Fruit fly (Drosophila melanogaster) whole organism, embryonic: Measurements from ENCODE around the gene Cip4.

ENCODE experiments used
- CG10267 ChIP-seq: fragments of 200-800 bp; sonication (Bioruptor generic); optimal IDR thresholded peaks from 2 replicates; lab custom pipeline; 2018; ENCODE audit warnings: missing biosample characterization, mild to moderate bottlenecking, missing genetic modification characterization, moderate library complexity
- CG10959 ChIP-seq: fragments of 200-800 bp; sonication (Bioruptor generic); IDR thresholded peaks from 2 replicates; pipeline ENCODE4 v1.3.6; 2022; ENCODE audit warnings: missing biosample characterization, missing genetic modification characterization
- CG11085 ChIP-seq: fragments of 200-800 bp; sonication (Bioruptor generic); IDR thresholded peaks from 2 replicates; pipeline ENCODE4 v1.3.6; 2022; ENCODE audit warnings: missing biosample characterization, missing genetic modification characterization
- CG11456 ChIP-seq: fragments of 200-800 bp; sonication (Bioruptor generic); IDR thresholded peaks from 3 replicates; pipeline ENCODE4 v1.3.6; 2022; ENCODE audit warnings: missing biosample characterization, missing genetic modification characterization
- CG11504 ChIP-seq: fragments of 200-800 bp; sonication (Bioruptor generic); optimal IDR thresholded peaks from 3 replicates; lab custom pipeline; 2019; ENCODE audit warnings: missing biosample characterization, mild to moderate bottlenecking, missing genetic modification characterization, moderate library complexity
- CG11696 ChIP-seq: fragments of 200-800 bp; sonication (Bioruptor generic); IDR thresholded peaks from 2 replicates; pipeline ENCODE4 v1.3.6; 2022; ENCODE audit warnings: missing biosample characterization, missing genetic modification characterization
- CG14710 ChIP-seq: fragments of 200-800 bp; sonication (Bioruptor generic); optimal IDR thresholded peaks from 3 replicates; lab custom pipeline; 2019; ENCODE audit warnings: missing biosample characterization, mild to moderate bottlenecking, missing genetic modification characterization, moderate library complexity
- CG14860 ChIP-seq: fragments of 200-800 bp; sonication (Bioruptor generic); IDR thresholded peaks from 3 replicates; pipeline ENCODE4 v1.3.6; 2022; ENCODE audit warnings: missing biosample characterization, missing genetic modification characterization; ENCODE audit not compliant: partially characterized antibody
- CG16779 ChIP-seq: fragments of 200-800 bp; sonication (Bioruptor generic); IDR thresholded peaks from 2 replicates; pipeline ENCODE4 v1.3.6; 2022; ENCODE audit warnings: missing biosample characterization, missing genetic modification characterization
- CG17361 ChIP-seq: fragments of 200-800 bp; sonication (Bioruptor generic); IDR thresholded peaks from 3 replicates; pipeline ENCODE4 v1.3.6; 2022; ENCODE audit warnings: missing biosample characterization, missing genetic modification characterization
- CG1792 ChIP-seq: fragments of 200-800 bp; sonication (Bioruptor generic); optimal IDR thresholded peaks from 2 replicates; lab custom pipeline; 2016; ENCODE audit warnings: missing biosample characterization, missing genetic modification characterization
- CG2712 ChIP-seq: fragments of 200-800 bp; optimal IDR thresholded peaks from 3 replicates; lab custom pipeline; 2019; ENCODE audit warnings: missing biosample characterization, mild to moderate bottlenecking, missing genetic modification characterization, moderate library complexity
- CG2889 ChIP-seq: fragments of 200-800 bp; sonication (Bioruptor generic); IDR thresholded peaks from 3 replicates; pipeline ENCODE4 v1.3.6; 2022; ENCODE audit warnings: missing biosample characterization, missing genetic modification characterization
- CG4404 ChIP-seq: fragments of 200-800 bp; sonication (Bioruptor generic); IDR thresholded peaks from 2 replicates; pipeline ENCODE4 v1.3.6; 2022; ENCODE audit warnings: missing biosample characterization, missing genetic modification characterization
- CG5180 ChIP-seq: fragments of 200-800 bp; sonication (Bioruptor generic); optimal IDR thresholded peaks from 3 replicates; lab custom pipeline; 2017; ENCODE audit warnings: missing biosample characterization, missing genetic modification characterization, mild to moderate bottlenecking, moderate library complexity, missing genetic modification reagents
- CG6272 ChIP-seq: fragments of 200-800 bp; sonication (Bioruptor generic); IDR thresholded peaks from 2 replicates; pipeline ENCODE4 v1.3.6; 2022; ENCODE audit warnings: missing biosample characterization, missing genetic modification characterization
- CG6765 ChIP-seq: fragments of 200-800 bp; sonication (Bioruptor generic); optimal IDR thresholded peaks from 3 replicates; lab custom pipeline; 2017; ENCODE audit warnings: missing biosample characterization, mild to moderate bottlenecking, missing genetic modification characterization
- CG6791 ChIP-seq: fragments of 200-800 bp; sonication (Bioruptor generic); IDR thresholded peaks from 3 replicates; pipeline ENCODE4 v1.3.6; 2022; ENCODE audit warnings: missing biosample characterization, missing genetic modification characterization; ENCODE audit not compliant: partially characterized antibody
- CG6854 ChIP-seq: fragments of 200-800 bp; sonication (Bioruptor generic); optimal IDR thresholded peaks from 3 replicates; lab custom pipeline; 2017; ENCODE audit warnings: missing biosample characterization, mild to moderate bottlenecking, missing genetic modification characterization
- CG7271 ChIP-seq: fragments of 200-800 bp; sonication (Bioruptor generic); optimal IDR thresholded peaks from 2 replicates; lab custom pipeline; 2018; ENCODE audit warnings: missing biosample characterization, mild to moderate bottlenecking, missing genetic modification characterization, moderate library complexity
- CG7963 ChIP-seq: fragments of 200-800 bp; sonication (Bioruptor generic); IDR thresholded peaks from 3 replicates; pipeline ENCODE4 v1.3.6; 2022; ENCODE audit warnings: missing biosample characterization, missing genetic modification characterization; ENCODE audit not compliant: partially characterized antibody
- CG8089 ChIP-seq: fragments of 200-800 bp; sonication (Bioruptor generic); optimal IDR thresholded peaks from 3 replicates; lab custom pipeline; 2016; ENCODE audit warnings: missing biosample characterization, missing genetic modification characterization
- CG9215 ChIP-seq: fragments of 200-800 bp; sonication (Bioruptor generic); IDR thresholded peaks from 2 replicates; pipeline ENCODE4 v1.3.6; 2022; ENCODE audit warnings: missing biosample characterization, missing genetic modification characterization
- Dip2 ChIP-seq: fragments of 200-800 bp; sonication (Bioruptor generic); IDR thresholded peaks from 2 replicates; pipeline ENCODE4 v1.3.6; 2022; ENCODE audit warnings: missing biosample characterization, missing genetic modification characterization
- Drgx ChIP-seq: fragments of 200-800 bp; sonication (Bioruptor generic); IDR thresholded peaks from 2 replicates; pipeline ENCODE4 v1.3.6; 2022; ENCODE audit warnings: missing biosample characterization, missing genetic modification characterization
- E2f2 ChIP-seq: fragments of 200-800 bp; sonication (Bioruptor generic); IDR thresholded peaks from 2 replicates; pipeline ENCODE4 v1.3.6; 2022; ENCODE audit warnings: missing biosample characterization, missing genetic modification characterization
- Nf-YC ChIP-seq: fragments of 200-800 bp; optimal IDR thresholded peaks from 3 replicates; lab custom pipeline; 2019; ENCODE audit warnings: missing biosample characterization, mild to moderate bottlenecking, missing genetic modification characterization, moderate library complexity
- Rfx ChIP-seq: fragments of 200-800 bp; sonication (Bioruptor generic); IDR thresholded peaks from 2 replicates; pipeline ENCODE4 v1.3.6; 2022; ENCODE audit warnings: missing biosample characterization, missing genetic modification characterization
- Sox100B ChIP-seq: fragments of 200-800 bp; sonication (Bioruptor generic); optimal IDR thresholded peaks from 3 replicates; lab custom pipeline; 2018; ENCODE audit warnings: missing biosample characterization, mild to moderate bottlenecking, missing genetic modification characterization
- Sry-β ChIP-seq: fragments of 200-800 bp; sonication (Bioruptor generic); optimal IDR thresholded peaks from 2 replicates; lab custom pipeline; 2018; ENCODE audit warnings: missing biosample characterization, mild to moderate bottlenecking, missing genetic modification characterization, moderate library complexity
- Stat92E ChIP-seq, 3 experiments: fragments of >200 bp in 2 of 3; fragments of 200-800 bp in 1 of 3; sonication (Bioruptor generic) in 1 of 3; optimal IDR thresholded peaks; 2 replicates each; lab custom pipeline; 2017 to 2019; ENCODE audit warnings: missing biosample characterization in 3 of 3, missing genetic modification characterization in 3 of 3, mild to moderate bottlenecking in 1 of 3, moderate library complexity in 1 of 3
- ac ChIP-seq: fragments of 200-800 bp; sonication (Bioruptor generic); optimal IDR thresholded peaks from 3 replicates; lab custom pipeline; 2017; ENCODE audit warnings: missing biosample characterization, mild to moderate bottlenecking, missing genetic modification characterization
- aop ChIP-seq: fragments of 200-800 bp; sonication (Bioruptor generic); IDR thresholded peaks from 2 replicates; pipeline ENCODE4 v1.3.6; 2022; ENCODE audit warnings: missing biosample characterization, missing genetic modification characterization
- ato ChIP-seq: fragments of 200-800 bp; sonication (Bioruptor generic); IDR thresholded peaks from 2 replicates; pipeline ENCODE4 v1.3.6; 2022; ENCODE audit warnings: missing biosample characterization, missing genetic modification characterization; ENCODE audit not compliant: partially characterized antibody
- az2 ChIP-seq: fragments of 200-800 bp; sonication (Bioruptor generic); optimal IDR thresholded peaks from 3 replicates; lab custom pipeline; 2016; ENCODE audit warnings: missing biosample characterization, missing genetic modification characterization
- cg ChIP-seq: fragments of 200-800 bp; sonication (Bioruptor generic); optimal IDR thresholded peaks from 3 replicates; lab custom pipeline; 2019; ENCODE audit warnings: missing biosample characterization, mild to moderate bottlenecking, missing genetic modification characterization, moderate library complexity
- ci ChIP-seq: fragments of 200-800 bp; sonication (Bioruptor generic); IDR thresholded peaks from 3 replicates; pipeline ENCODE4 v1.3.6; 2022; ENCODE audit warnings: missing biosample characterization, missing genetic modification characterization
- gce ChIP-seq: fragments of 200-800 bp; sonication (Bioruptor generic); IDR thresholded peaks from 3 replicates; pipeline ENCODE4 v1.3.6; 2022; ENCODE audit warnings: missing biosample characterization, missing genetic modification characterization
- odd ChIP-seq: fragments of 200-800 bp; sonication (Bioruptor generic); optimal IDR thresholded peaks from 2 replicates; lab custom pipeline; 2017; ENCODE audit warnings: missing biosample characterization, mild to moderate bottlenecking, missing genetic modification characterization
- peb ChIP-seq: fragments of 200-800 bp; sonication (Bioruptor generic); IDR thresholded peaks from 2 replicates; pipeline ENCODE4 v1.3.6; 2022; ENCODE audit warnings: missing biosample characterization, missing genetic modification characterization
- prd ChIP-seq, 3 experiments: fragments of >200 bp in 2 of 3; fragments of 200-800 bp in 1 of 3; sonication (Bioruptor generic) in 1 of 3; optimal IDR thresholded peaks in 2 of 3; IDR thresholded peaks in 1 of 3; 2 replicates in 2 of 3; 3 replicates in 1 of 3; pipeline versions ENCODE4 v1.3.6 to Lab custom; 2017 to 2022; ENCODE audit warnings: missing biosample characterization in 1 of 3, missing genetic modification characterization in 1 of 3
- row ChIP-seq: fragments of 200-800 bp; sonication (Bioruptor generic); IDR thresholded peaks from 3 replicates; pipeline ENCODE4 v1.3.6; 2022; ENCODE audit warnings: missing biosample characterization, missing genetic modification characterization
- sens ChIP-seq: fragments of 200-800 bp; sonication (Bioruptor generic); peaks from one replicate; lab custom pipeline; 2016; ENCODE audit warnings: missing biosample characterization, missing genetic modification characterization
- sr ChIP-seq: fragments of 200-800 bp; sonication (Bioruptor generic); IDR thresholded peaks from 3 replicates; pipeline ENCODE4 v1.3.6; 2022; ENCODE audit warnings: missing biosample characterization, missing genetic modification characterization
- ssp ChIP-seq: fragments of 200-800 bp; sonication (Bioruptor generic); IDR thresholded peaks from 2 replicates; pipeline ENCODE4 v1.3.6; 2022; ENCODE audit warnings: missing biosample characterization, missing genetic modification characterization
- yki ChIP-seq: fragments of >200 bp; optimal IDR thresholded peaks from 3 replicates; lab custom pipeline; 2018

The Cip4 gene

DNA sequence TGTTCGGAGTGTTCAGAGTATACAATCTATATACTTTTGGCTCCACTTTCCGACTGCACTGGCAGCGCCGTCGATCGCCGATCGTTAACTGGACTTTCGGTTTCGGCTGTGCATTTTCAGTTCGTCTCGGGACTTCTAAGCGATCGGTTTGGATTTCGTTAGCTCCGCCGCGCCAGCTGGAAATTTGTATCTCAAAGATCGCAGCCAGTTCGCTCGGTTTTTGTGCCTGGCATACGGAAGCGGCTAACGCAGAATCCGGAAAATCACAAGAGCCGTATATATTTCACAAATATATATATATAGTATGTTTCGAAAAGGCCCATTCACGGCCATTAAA lies 20.4 kb upstream of the Cip4 start, which contains the start of gene slow (continued):
- 0 out of 3 replicates have a peak, but pooled peaks have one; percentile 30 for TF ChIP-seq CG6791 (GFP tag; lab: Robert Waterston, UW)
- TF ChIP-seq gce (GFP tag; lab: Robert Waterston, UW) = 0 out of 3 replicates have a peak, but pooled peaks have one; percentile 28
- no peak for TF ChIP-seq CG10267 (tag; lab: Kevin White, UChicago)
- no peak for TF ChIP-seq CG16779 (GFP tag; lab: Robert Waterston, UW)
- no peak for TF ChIP-seq CG6854 (GFP tag; lab: Kevin White, UChicago)
- TF ChIP-seq CG7271 = peak; percentile 58
- TF ChIP-seq, all 482 proteins: peak for 23

DNA sequence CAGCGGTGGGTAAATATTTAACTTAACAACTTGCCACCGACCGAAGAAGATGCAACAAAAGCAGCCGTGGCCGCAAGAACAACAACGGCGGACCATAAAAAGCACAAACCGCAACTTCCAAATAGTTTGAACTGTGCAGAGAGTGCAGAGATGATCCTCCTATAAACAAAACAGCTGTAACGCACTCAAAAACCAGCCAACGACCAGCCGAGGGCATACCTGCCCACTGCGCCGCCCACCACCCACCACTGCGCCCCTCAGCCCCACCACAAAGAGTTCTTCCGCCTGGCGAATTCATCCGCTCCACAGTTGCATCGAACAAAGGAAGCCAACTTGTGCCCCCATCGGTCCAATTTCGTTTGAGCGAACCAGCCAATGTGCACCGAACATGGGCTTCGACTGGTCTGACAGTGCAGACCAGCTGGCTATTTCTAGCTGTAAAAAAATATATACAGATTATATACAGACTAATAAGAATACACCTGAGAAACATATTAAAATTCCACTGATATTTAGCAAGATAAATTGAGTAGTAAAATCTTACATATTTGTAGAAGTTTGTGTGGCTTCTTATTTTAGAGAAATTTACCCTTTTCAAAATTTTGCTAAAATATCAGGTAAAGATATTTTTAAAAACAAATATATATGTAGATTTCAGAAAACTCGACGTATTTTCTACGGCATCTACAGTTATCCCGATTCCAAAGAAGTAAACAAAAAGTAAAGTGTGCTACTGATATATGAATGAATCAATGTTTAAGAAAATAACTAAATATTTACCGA lies 19.8 kb upstream of the Cip4 start:
- TF ChIP-seq CG11456 (0 out of 3 replicates have a peak, but pooled peaks have one; percentile 59), cg (GFP tag; lab: Kevin White, UChicago) (no peak), CG11696 (GFP tag; lab: Robert Waterston, UW) (peak; percentile 18; the same call in 1 of the 2 replicates), Dip2 (GFP tag; lab: Robert Waterston, UW) (0 out of 2 replicates have a peak, but pooled peaks have one; percentile 7), Stat92E (GFP tag; optimal IDR thresholded peaks at IDR 0.05; lab: Kevin White, UChicago) (peak in 1 of 3 experiments; percentile 5), Rfx (GFP tag; lab: Robert Waterston, UW) (0 out of 2 replicates have a peak, but pooled peaks have one; percentile 20), ci (0 out of 3 replicates have a peak, but pooled peaks have one; percentile 27), ato (GFP tag; lab: Robert Waterston, UW) (peak; percentile 43; the same call in 1 of the 2 replicates), sr (GFP tag; lab: Robert Waterston, UW) (peak; percentile 73), gce (GFP tag; lab: Robert Waterston, UW) (0 out of 3 replicates have a peak, but pooled peaks have one; percentile 27), CG6272 (peak; percentile 55), CG7963 (GFP tag; lab: Robert Waterston, UW) (0 out of 3 replicates have a peak, but pooled peaks have one; percentile 21), CG4404 (GFP tag; lab: Robert Waterston, UW) (0 out of 2 replicates have a peak, but pooled peaks have one; percentile 30), CG11085 (GFP tag; lab: Robert Waterston, UW) (no peak), ssp (no peak), CG2889 (GFP tag; lab: Robert Waterston, UW) (0 out of 3 replicates have a peak, but pooled peaks have one; percentile 24), az2 (GFP tag; lab: Kevin White, UChicago) (no peak), ac (no peak), Nf-YC (tag; lab: Kevin White, UChicago) (peak; percentile 14), yki (lab: Kevin White, UChicago) (no peak), CG9215 (no peak), E2f2 (GFP tag; lab: Robert Waterston, UW) (no peak), CG14860 (GFP tag; lab: Robert Waterston, UW) (no peak), CG17361 (GFP tag; lab: Robert Waterston, UW) (peak; percentile 48; the same call in 2 of the 3 replicates), row (peak; percentile 35; the same call in 1 of the 3 replicates), Sry-β (GFP tag; lab: Kevin White, UChicago) (peak; percentile 93), odd (GFP tag; lab: Kevin White, UChicago) (no peak), CG14710 (tag; lab: Kevin White, UChicago) (peak; percentile 32), CG1792 (no peak), sens (peak; percentile 7), peb (GFP tag; lab: Robert Waterston, UW) (no peak), CG10959 (GFP tag; lab: Robert Waterston, UW) (0 out of 2 replicates have a peak, but pooled peaks have one; percentile 43), CG11504 (tag; lab: Kevin White, UChicago) (peak; percentile 49), CG2712 (peak; percentile 14), Sox100B (GFP tag; lab: Kevin White, UChicago) (peak; percentile 53), aop (GFP tag; lab: Robert Waterston, UW) (peak; percentile 59), CG6765 (no peak), CG8089 (GFP tag; lab: Kevin White, UChicago) (no peak), prd (optimal IDR thresholded peaks at IDR 0.05; lab: Kevin White, UChicago) (no peak), prd (GFP tag; IDR thresholded peaks at IDR 0.05; lab: Robert Waterston, UW) (0 out of 3 replicates have a peak, but pooled peaks have one; percentile 7), CG5180 (GFP tag; lab: Kevin White, UChicago) (peak; percentile 98), Drgx (GFP tag; lab: Robert Waterston, UW) (0 out of 2 replicates have a peak, but pooled peaks have one; percentile 25)
